Fruit fly (Drosophila melanogaster): ENCODE data around the gene Ugt302K1.

Ugt302K1 gene

dm6 chr3R:11136877-11137276 is 16.8 kb downstream of the Ugt302K1 start, which contains the start of gene mAcon2:
Gene mAcon2, plus strand, starts transcription at chr3R:11137177.
- TF ChIP-seq Sox15 (GFP tag; optimal IDR thresholded peaks at IDR 0.05) (no peak), CG6276 (GFP tag; optimal IDR thresholded peaks at IDR 0.05) (no peak), CG4318 (GFP tag; optimal IDR thresholded peaks at IDR 0.05) (no peak), Eip93F (GFP tag; optimal IDR thresholded peaks at IDR 0.05) (no peak), CG8319 (GFP tag; optimal IDR thresholded peaks at IDR 0.05) (no peak), eg (GFP tag; IDR thresholded peaks at IDR 0.05) (no peak), CG1621 (tag; optimal IDR thresholded peaks at IDR 0.05) (no peak), fd59A (GFP tag; optimal IDR thresholded peaks at IDR 0.05) (no peak), fkh (GFP tag; optimal IDR thresholded peaks at IDR 0.05) (no peak)

- TF ChIP-seq Gug (GFP tag; IDR thresholded peaks at IDR 0.05) (no peak), Hr38 (GFP tag; optimal IDR thresholded peaks at IDR 0.05) (no peak), Eip93F (GFP tag; optimal IDR thresholded peaks at IDR 0.05) (no peak), achi (GFP tag; optimal IDR thresholded peaks at IDR 0.05) (no peak), svp (GFP tag) (peak; percentile 33), OdsH (GFP tag; optimal IDR thresholded peaks at IDR 0.05) (no peak), CG34406 (GFP tag; optimal IDR thresholded peaks at IDR 0.05) (no peak), lz (GFP tag; optimal IDR thresholded peaks at IDR 0.05) (no peak)
These were observed 25.5 kb downstream of the Ugt302K1 start, which contains the start of gene Ugt35C1 for dm6 chr3R:11128116-11128626. Gene Ugt35C1, minus strand, starts transcription at chr3R:11128328.

- no peak for TF ChIP-seq CG32006 (GFP tag; optimal IDR thresholded peaks at IDR 0.05)
- TF ChIP-seq Ets21C (GFP tag; optimal IDR thresholded peaks at IDR 0.05): no peak
These were observed 27.3 kb downstream of the Ugt302K1 start for dm6 chr3R:11126383-11126782.

dm6 chr3R:11115606-11116005 is 38.0 kb downstream of the Ugt302K1 start, which contains the start of gene SdhCL:
Gene SdhCL, minus strand, starts transcription at chr3R:11115706.
- no peak for TF ChIP-seq eg (GFP tag; IDR thresholded peaks at IDR 0.05)
- no peak for TF ChIP-seq fkh (GFP tag; optimal IDR thresholded peaks at IDR 0.05)
- no peak for TF ChIP-seq CG3919 (GFP tag; optimal IDR thresholded peaks at IDR 0.05)
- no peak for TF ChIP-seq Lpt (GFP tag; optimal IDR thresholded peaks at IDR 0.05)
- no peak for TF ChIP-seq CG4318 (GFP tag; optimal IDR thresholded peaks at IDR 0.05)
- no peak for TF ChIP-seq acj6 (GFP tag; optimal IDR thresholded peaks at IDR 0.05)
- TF ChIP-seq CG16779 (tag; optimal IDR thresholded peaks at IDR 0.05): no peak
- TF ChIP-seq spab (GFP tag; optimal IDR thresholded peaks at IDR 0.05): no peak
- no peak for TF ChIP-seq CG34406 (GFP tag; optimal IDR thresholded peaks at IDR 0.05)
- no peak for TF ChIP-seq CG6808 (GFP tag; optimal IDR thresholded peaks at IDR 0.05)
- no peak for TF ChIP-seq OdsH (GFP tag; optimal IDR thresholded peaks at IDR 0.05)
- TF ChIP-seq Ets96B (tag; optimal IDR thresholded peaks at IDR 0.05): no peak
- TF ChIP-seq esn (GFP tag; optimal IDR thresholded peaks at IDR 0.05): no peak
- TF ChIP-seq Smox (GFP tag; optimal IDR thresholded peaks at IDR 0.05): no peak
- TF ChIP-seq svp (GFP tag): no peak
- no peak for TF ChIP-seq CG15336 (GFP tag; IDR thresholded peaks at IDR 0.05)
- no peak for TF ChIP-seq fd85E (GFP tag; optimal IDR thresholded peaks at IDR 0.05)
- no peak for TF ChIP-seq ss (GFP tag; optimal IDR thresholded peaks at IDR 0.05)
- no peak for TF ChIP-seq salr (GFP tag; optimal IDR thresholded peaks at IDR 0.05)
- no peak for TF ChIP-seq lz (GFP tag; optimal IDR thresholded peaks at IDR 0.05)

Measured in whole organism, prepupa.